Worm (Caenorhabditis elegans): ENCODE measurements around the gene T14B4.19.

DNA sequence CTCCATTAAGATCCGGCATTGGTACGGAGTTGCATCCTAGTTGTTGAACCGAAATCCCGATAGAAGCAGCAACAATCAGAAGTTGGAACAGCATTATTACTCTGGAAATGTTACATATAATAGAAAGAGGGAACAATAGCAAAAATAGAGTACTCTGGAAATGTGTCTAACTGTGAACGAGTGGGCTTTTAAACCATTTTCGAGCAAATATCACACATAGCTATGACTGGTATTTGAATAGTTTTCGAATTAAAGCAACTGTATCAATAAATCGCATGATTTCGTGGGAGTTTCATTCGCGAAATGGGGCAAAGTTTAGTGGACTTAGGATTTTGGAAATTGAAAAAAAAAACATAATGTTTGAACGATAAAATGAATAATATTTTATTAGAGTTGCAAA, 36.7 kb upstream of the T14B4.19 start, which contains the start of gene F41G3.10:
- TF ChIP-seq him-1 (tag; optimal IDR thresholded peaks at IDR 0.05) = no peak
- TF ChIP-seq W03F9.2 (tag; optimal IDR thresholded peaks at IDR 0.05) = no peak
